Worm (Caenorhabditis elegans): Measurements from ENCODE around the gene mask-1.

ce11 chrIV:10425129-10425528 lies 50.4 kb downstream of the mask-1 start:
- TF ChIP-seq nhr-11 (tag; optimal IDR thresholded peaks at IDR 0.05) (no peak), nhr-237 (tag; optimal IDR thresholded peaks at IDR 0.05) (no peak), nhr-84 (tag; optimal IDR thresholded peaks at IDR 0.05) (no peak), C34B4.2 (tag; optimal IDR thresholded peaks at IDR 0.05) (no peak), lin-35 (GFP tag; optimal IDR thresholded peaks at IDR 0.05) (peak; percentile 5 to 51), ceh-82 (tag; optimal IDR thresholded peaks at IDR 0.05) (peak in 1 of 3 experiments; percentile 5), ztf-11 (tag; optimal IDR thresholded peaks at IDR 0.05) (peak in 1 of 2 experiments; percentile 24), snpc-4 (tag; optimal IDR thresholded peaks at IDR 0.05) (no peak), grh-1 (GFP tag; IDR thresholded peaks at IDR 0.05) (no peak), sptf-1 (tag; optimal IDR thresholded peaks at IDR 0.05) (no peak), fkh-10 (GFP tag; optimal IDR thresholded peaks at IDR 0.05) (peak; percentile 25), unc-86 (tag; optimal IDR thresholded peaks at IDR 0.05) (no peak), unc-62 (GFP tag; optimal IDR thresholded peaks at IDR 0.05) (no peak)
